Worm (Caenorhabditis elegans) whole organism, L4 larva: ENCODE measurements around the gene Y102A5C.4.

ENCODE experiments used
- D1046.2 ChIP-seq: fragments of 200-800 bp; sonication (Bioruptor generic); IDR thresholded peaks from 2 replicates; pipeline ENCODE4 v1.3.6; 2022; ENCODE audit warnings: missing genetic modification characterization, missing compliant biosample characterization
- F44E2.7 ChIP-seq: fragments of 200-800 bp; sonication (Bioruptor generic); IDR thresholded peaks from 2 replicates; pipeline ENCODE4 v2.1.2; 2022; ENCODE audit warnings: missing genetic modification characterization, missing compliant biosample characterization
- T20F7.1 ChIP-seq: fragments of 200-800 bp; sonication (Bioruptor generic); optimal IDR thresholded peaks from 2 replicates; lab custom pipeline; 2018; ENCODE audit warnings: mild to moderate bottlenecking, missing genetic modification characterization, missing compliant biosample characterization
- Y48G9A.11 ChIP-seq: fragments of 200-800 bp; sonication (Bioruptor generic); IDR thresholded peaks from 2 replicates; pipeline ENCODE4 v1.3.6; 2022; ENCODE audit warnings: missing genetic modification reagents, missing genetic modification characterization, missing compliant biosample characterization
- Y5F2A.4 ChIP-seq: fragments of 200-800 bp; sonication (Bioruptor generic); optimal IDR thresholded peaks from 2 replicates; lab custom pipeline; 2018; ENCODE audit warnings: mild to moderate bottlenecking, missing genetic modification characterization, missing compliant biosample characterization
- ZK337.2 ChIP-seq: fragments of 200-800 bp; sonication (Bioruptor generic); IDR thresholded peaks from 2 replicates; pipeline ENCODE4 v1.3.6; 2022; ENCODE audit warnings: missing genetic modification reagents, missing genetic modification characterization, missing compliant biosample characterization
- aha-1 ChIP-seq: fragments of 150-350 bp; peaks from one replicate; lab custom pipeline; 2014; ENCODE audit warnings: missing biosample characterization, missing genetic modification characterization
- attf-4 ChIP-seq: sonication (generic microtip); optimal IDR thresholded peaks from 3 replicates; lab custom pipeline; 2017; ENCODE audit warnings: missing biosample characterization, missing genetic modification characterization
- ceh-28 ChIP-seq: fragments of 150-350 bp; optimal IDR thresholded peaks from 2 replicates; lab custom pipeline; 2014; ENCODE audit warnings: missing biosample characterization, missing genetic modification reagents, missing genetic modification characterization
- ctbp-1 ChIP-seq: fragments of 200-800 bp; sonication (Bioruptor generic); IDR thresholded peaks from 2 replicates; pipeline ENCODE4 v1.3.6; 2022; ENCODE audit warnings: missing genetic modification reagents, missing genetic modification characterization, missing compliant biosample characterization
- daf-12 ChIP-seq: fragments of 150-350 bp; optimal IDR thresholded peaks from 2 replicates; lab custom pipeline; 2014; ENCODE audit warnings: missing biosample characterization, missing genetic modification reagents, missing genetic modification characterization
- daf-19 ChIP-seq: fragments of 200-800 bp; sonication (Bioruptor generic); conservative IDR thresholded peaks from 2 replicates; pipeline ENCODE4 v1.3.6; 2022; ENCODE audit warnings: missing genetic modification characterization, missing compliant biosample characterization
- dmd-6 ChIP-seq: fragments of 200-800 bp; sonication (Bioruptor generic); IDR thresholded peaks from 2 replicates; pipeline ENCODE4 v1.3.6; 2022; ENCODE audit warnings: missing genetic modification reagents, missing genetic modification characterization, missing compliant biosample characterization
- dmd-9 ChIP-seq: fragments of 200-800 bp; sonication (Bioruptor generic); IDR thresholded peaks from 2 replicates; pipeline ENCODE4 v1.3.6; 2022; ENCODE audit warnings: missing genetic modification reagents, missing genetic modification characterization, missing compliant biosample characterization
- dve-1 ChIP-seq: sonication (generic microtip); optimal IDR thresholded peaks from 2 replicates; lab custom pipeline; 2017; ENCODE audit warnings: antibody characterized with exemption, mild to moderate bottlenecking, missing genetic modification characterization, missing compliant biosample characterization; ENCODE audit not compliant: insufficient read depth
- egl-27 ChIP-seq: sonication (generic microtip); optimal IDR thresholded peaks from 3 replicates; lab custom pipeline; 2017; ENCODE audit warnings: missing biosample characterization, missing genetic modification reagents, missing genetic modification characterization
- fkh-10 ChIP-seq: fragments of 150-350 bp; optimal IDR thresholded peaks from 2 replicates; lab custom pipeline; 2014; ENCODE audit warnings: missing biosample characterization, missing genetic modification reagents, missing genetic modification characterization
- fos-1 ChIP-seq: fragments of 150-350 bp; optimal IDR thresholded peaks from 2 replicates; lab custom pipeline; 2014; ENCODE audit warnings: missing biosample characterization, missing genetic modification characterization
- hif-1 ChIP-seq, 2 experiments: sonication (generic microtip); optimal IDR thresholded peaks; 2 replicates each; lab custom pipeline; 2016 to 2017; ENCODE audit warnings: missing compliant biosample characterization in 2 of 2, missing genetic modification characterization in 2 of 2, missing genetic modification reagents in 2 of 2, missing genotype in 2 of 2, mild to moderate bottlenecking in 1 of 2
- hlh-11 ChIP-seq: fragments of 200-800 bp; sonication (Bioruptor generic); optimal IDR thresholded peaks from 2 replicates; lab custom pipeline; 2018; ENCODE audit warnings: mild to moderate bottlenecking, missing genetic modification characterization, missing compliant biosample characterization
- hmg-1.1 ChIP-seq: fragments of 200-800 bp; sonication (Bioruptor generic); IDR thresholded peaks from 2 replicates; pipeline ENCODE4 v1.3.6; 2022; ENCODE audit warnings: missing genetic modification reagents, missing genetic modification characterization, missing compliant biosample characterization
- lim-7 ChIP-seq: fragments of 200-800 bp; sonication (Bioruptor generic); IDR thresholded peaks from 2 replicates; pipeline ENCODE4 v1.3.6; 2022; ENCODE audit warnings: missing genetic modification characterization, missing compliant biosample characterization
- lin-13 ChIP-seq: fragments of 150-350 bp; optimal IDR thresholded peaks from 2 replicates; lab custom pipeline; 2014; ENCODE audit warnings: missing biosample characterization, missing genetic modification reagents, missing genetic modification characterization
- lin-39 ChIP-seq: fragments of 150-350 bp; optimal IDR thresholded peaks from 2 replicates; lab custom pipeline; 2014; ENCODE audit warnings: missing biosample characterization, missing genetic modification reagents, missing genetic modification characterization
- lir-3 ChIP-seq: sonication (generic microtip); optimal IDR thresholded peaks from 2 replicates; lab custom pipeline; 2016; ENCODE audit warnings: mild to moderate bottlenecking, missing genetic modification characterization, missing compliant biosample characterization
- mdt-29 ChIP-seq: fragments of 200-800 bp; sonication (Bioruptor generic); IDR thresholded peaks from 2 replicates; pipeline ENCODE4 v1.3.6; 2022; ENCODE audit warnings: missing genetic modification reagents, missing genetic modification characterization, missing compliant biosample characterization
- mes-2 ChIP-seq: sonication (generic microtip); optimal IDR thresholded peaks from 2 replicates; lab custom pipeline; 2016; ENCODE audit warnings: missing genotype, mild to moderate bottlenecking, missing genetic modification characterization, missing compliant biosample characterization; ENCODE audit not compliant: poor library complexity, severe bottlenecking
- nhr-10 ChIP-seq: fragments of 150-350 bp; optimal IDR thresholded peaks from 2 replicates; lab custom pipeline; 2014; ENCODE audit warnings: missing biosample characterization, missing genetic modification characterization
- nhr-102 ChIP-seq: sonication (generic microtip); optimal IDR thresholded peaks from 2 replicates; lab custom pipeline; 2016; ENCODE audit warnings: mild to moderate bottlenecking, missing genetic modification characterization, moderate library complexity, missing compliant biosample characterization
- nhr-111 ChIP-seq: fragments of 200-800 bp; sonication (Bioruptor generic); optimal IDR thresholded peaks from 2 replicates; lab custom pipeline; 2018; ENCODE audit warnings: mild to moderate bottlenecking, missing genetic modification characterization, missing compliant biosample characterization
- nhr-237 ChIP-seq: sonication (generic microtip); optimal IDR thresholded peaks from 2 replicates; lab custom pipeline; 2017; ENCODE audit warnings: missing biosample characterization, missing genetic modification characterization
- nhr-28 ChIP-seq: fragments of 150-350 bp; optimal IDR thresholded peaks from 2 replicates; lab custom pipeline; 2014; ENCODE audit warnings: missing biosample characterization, missing genetic modification characterization
- nhr-41 ChIP-seq: fragments of 200-800 bp; sonication (Bioruptor generic); IDR thresholded peaks from 2 replicates; pipeline ENCODE4 v1.3.6; 2022; ENCODE audit warnings: missing genetic modification reagents, missing genetic modification characterization, missing compliant biosample characterization
- nhr-6 ChIP-seq: fragments of 150-350 bp; optimal IDR thresholded peaks from 2 replicates; lab custom pipeline; 2014; ENCODE audit warnings: missing biosample characterization, missing genetic modification characterization
- saeg-2 ChIP-seq: fragments of 200-800 bp; sonication (Bioruptor generic); IDR thresholded peaks from 2 replicates; pipeline ENCODE4 v1.3.6; 2022; ENCODE audit warnings: missing genetic modification reagents, missing genetic modification characterization, missing compliant biosample characterization
- sdz-12 ChIP-seq: fragments of 200-800 bp; sonication (Bioruptor generic); optimal IDR thresholded peaks from 2 replicates; lab custom pipeline; 2018; ENCODE audit warnings: mild to moderate bottlenecking, missing genetic modification characterization, missing compliant biosample characterization
- set-16 ChIP-seq: fragments of 200-800 bp; sonication (Bioruptor generic); IDR thresholded peaks from 2 replicates; pipeline ENCODE4 v1.3.6; 2022; ENCODE audit warnings: missing genetic modification reagents, missing genetic modification characterization, missing compliant biosample characterization
- skn-1 ChIP-seq: fragments of 150-350 bp; optimal IDR thresholded peaks from 2 replicates; lab custom pipeline; 2014; ENCODE audit warnings: missing biosample characterization, missing genetic modification characterization
- snpc-1.2 ChIP-seq: fragments of 200-800 bp; sonication (Bioruptor generic); IDR thresholded peaks from 2 replicates; pipeline ENCODE4 v1.3.6; 2022; ENCODE audit warnings: missing genetic modification reagents, missing genetic modification characterization, missing compliant biosample characterization
- snpc-4 ChIP-seq: fragments of 150-350 bp; optimal IDR thresholded peaks from 2 replicates; lab custom pipeline; 2014; ENCODE audit warnings: missing biosample characterization, missing genetic modification characterization
- tag-97 ChIP-seq: fragments of 200-800 bp; sonication (Bioruptor generic); IDR thresholded peaks from 2 replicates; pipeline ENCODE4 v1.3.6; 2022; ENCODE audit warnings: missing genetic modification characterization, missing compliant biosample characterization
- tra-1 ChIP-seq: fragments of 200-800 bp; sonication (Bioruptor generic); IDR thresholded peaks from 2 replicates; pipeline ENCODE4 v1.3.6; 2022; ENCODE audit warnings: missing genetic modification reagents, missing genetic modification characterization, missing compliant biosample characterization
- unc-130 ChIP-seq: sonication (generic microtip); optimal IDR thresholded peaks from 2 replicates; lab custom pipeline; 2016; ENCODE audit warnings: missing genetic modification reagents, missing genetic modification characterization, missing compliant biosample characterization
- unc-39 ChIP-seq: sonication (generic microtip); optimal IDR thresholded peaks from 2 replicates; lab custom pipeline; 2017; ENCODE audit warnings: missing biosample characterization, missing genetic modification characterization
- unc-62 ChIP-seq, 3 experiments: fragments of 150-350 bp in 1 of 3; sonication (generic microtip); optimal IDR thresholded peaks in 2 of 3; peaks in 1 of 3; 1 replicate in 1 of 3; 2 replicates in 2 of 3; lab custom pipeline; 2014 to 2017; ENCODE audit warnings: missing biosample characterization in 3 of 3, missing genetic modification characterization in 3 of 3, missing genetic modification reagents in 3 of 3, missing genotype in 1 of 3
- vab-7 ChIP-seq: fragments of 200-800 bp; sonication (Bioruptor generic); IDR thresholded peaks from 2 replicates; pipeline ENCODE4 v1.3.6; 2022; ENCODE audit warnings: missing genetic modification reagents, missing genetic modification characterization, missing compliant biosample characterization
- zip-2 ChIP-seq: fragments of 150-350 bp; optimal IDR thresholded peaks from 2 replicates; lab custom pipeline; 2014; ENCODE audit warnings: missing biosample characterization, missing genetic modification characterization

The Y102A5C.4 gene

ce11 chrV:16950036-16950435 lies 28.0 kb downstream of the Y102A5C.4 start (continued):
- TF ChIP-seq unc-130 (GFP tag; lab: Kevin White, UChicago) (no peak), fos-1 (tag; lab: Kevin White, UChicago) (no peak), ceh-28 (tag; lab: Kevin White, UChicago) (no peak), hif-1 (tag; optimal IDR thresholded peaks at IDR 0.05; lab: Kevin White, UChicago) (no peak)

DNA sequence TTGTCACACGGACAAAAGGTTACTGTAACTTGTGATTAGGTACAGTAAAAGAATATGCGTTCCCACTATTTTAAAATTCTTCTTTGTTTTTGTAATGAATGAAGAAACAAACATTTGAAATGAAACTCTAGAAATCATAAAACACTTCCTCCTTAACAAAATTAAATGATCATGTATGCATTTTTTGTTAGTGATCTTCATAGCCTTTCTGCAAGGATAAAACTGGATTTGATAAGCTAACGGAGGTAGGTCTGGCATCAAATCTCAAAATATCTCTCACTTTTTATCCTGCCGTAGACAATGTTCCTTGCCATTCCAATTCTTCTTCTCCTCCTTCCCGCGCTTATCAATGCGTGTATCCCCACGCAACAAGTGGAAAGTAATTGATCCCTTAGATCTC lies 29.5 kb downstream of the Y102A5C.4 start, which contains the start of gene clec-238:
TSS of gene clec-238 (plus strand) at position 301 of the 400 bp plus-strand sequence.
- TF ChIP-seq skn-1 (tag; lab: Kevin White, UChicago), result no peak
- TF ChIP-seq dmd-9 (GFP tag; lab: Robert Waterston, UW), result no peak
- TF ChIP-seq Y5F2A.4 (GFP tag; lab: Kevin White, UChicago), result no peak
- TF ChIP-seq lin-13 (GFP tag; lab: Kevin White, UChicago), result no peak
- TF ChIP-seq fos-1 (tag; lab: Kevin White, UChicago), result no peak
- no peak for TF ChIP-seq egl-27 (tag; lab: Kevin White, UChicago)
- TF ChIP-seq attf-4 (tag; lab: Kevin White, UChicago), result no peak
- no peak for TF ChIP-seq lim-7 (GFP tag; lab: Robert Waterston, UW)
- no peak for TF ChIP-seq unc-62 (GFP tag; optimal IDR thresholded peaks at IDR 0.05 in 1 of 2; lab: Kevin White, UChicago)
- no peak for TF ChIP-seq unc-62 (tag; optimal IDR thresholded peaks at IDR 0.05; lab: Kevin White, UChicago)
- no peak for TF ChIP-seq aha-1 (tag; lab: Kevin White, UChicago)
- no peak for TF ChIP-seq daf-12 (tag; lab: Kevin White, UChicago)
- TF ChIP-seq Y48G9A.11 (GFP tag; lab: Robert Waterston, UW), result no peak
- no peak for TF ChIP-seq unc-39
- TF ChIP-seq nhr-102 (tag; lab: Kevin White, UChicago), result no peak
- TF ChIP-seq lin-39 (tag; lab: Kevin White, UChicago), result no peak

DNA sequence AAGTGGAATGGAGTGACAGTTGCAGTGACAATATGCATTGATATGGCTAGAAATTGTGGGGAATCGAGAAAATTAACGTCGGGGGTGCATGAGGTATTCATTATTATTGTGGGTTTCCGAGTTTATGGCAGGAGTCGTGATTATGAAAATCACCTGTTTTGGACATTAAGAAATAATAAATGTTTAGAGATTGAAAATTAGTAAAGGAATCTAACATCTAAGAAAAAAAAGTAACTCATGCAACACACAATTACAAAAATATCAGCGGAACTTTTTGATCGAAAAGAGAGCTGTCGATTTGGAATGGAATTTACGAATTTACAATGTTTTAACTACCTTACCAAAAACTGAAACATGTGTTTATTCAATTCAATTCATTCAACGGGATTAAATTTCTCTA lies 32.7 kb downstream of the Y102A5C.4 start, which contains the start of gene srh-206:
TSS of gene srh-206 (minus strand) at position 101 of the 400 bp plus-strand sequence.
- TF ChIP-seq unc-39 (no peak), aha-1 (tag; lab: Kevin White, UChicago) (no peak), ZK337.2 (no peak), lir-3 (tag; lab: Kevin White, UChicago) (no peak), T20F7.1 (no peak), daf-19 (GFP tag; lab: Robert Waterston, UW) (no peak), nhr-6 (tag; lab: Kevin White, UChicago) (no peak), mes-2 (tag; lab: Kevin White, UChicago) (no peak), lin-13 (GFP tag; lab: Kevin White, UChicago) (no peak), snpc-4 (no peak), vab-7 (GFP tag; lab: Robert Waterston, UW) (no peak), dmd-6 (no peak), set-16 (no peak), attf-4 (tag; lab: Kevin White, UChicago) (no peak), snpc-1.2 (GFP tag; lab: Robert Waterston, UW) (no peak), nhr-28 (no peak), ctbp-1 (GFP tag; lab: Robert Waterston, UW) (no peak), D1046.2 (no peak)

DNA sequence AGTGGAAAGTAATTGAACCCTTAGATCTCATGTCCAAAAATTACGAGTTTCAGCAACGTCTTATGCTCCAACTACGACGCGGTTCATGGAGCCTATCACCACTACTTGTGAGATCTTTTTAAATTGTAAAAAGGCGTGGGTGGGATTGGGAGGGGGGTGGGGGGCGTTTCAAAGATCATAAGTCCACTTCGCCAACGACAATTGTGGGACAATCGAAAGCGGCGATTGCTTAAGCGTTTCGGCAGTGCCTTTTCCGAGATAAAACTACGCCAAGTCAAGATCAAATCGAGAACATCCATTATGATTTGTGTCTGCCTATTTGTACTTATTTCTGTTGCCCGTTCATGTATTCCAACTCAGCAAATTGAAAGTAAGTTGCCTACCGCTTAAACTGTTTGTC lies 34.2 kb downstream of the Y102A5C.4 start, which contains the start of gene clec-239:
TSS of gene clec-239 (plus strand) at position 301 of the 400 bp plus-strand sequence.
- TF ChIP-seq zip-2 (tag; lab: Kevin White, UChicago) (no peak), dve-1 (no peak), T20F7.1 (no peak), tra-1 (GFP tag; lab: Robert Waterston, UW) (no peak), hmg-1.1 (GFP tag; lab: Robert Waterston, UW) (no peak), nhr-41 (no peak), F44E2.7 (GFP tag; lab: Robert Waterston, UW) (no peak), hlh-11 (tag; lab: Kevin White, UChicago) (no peak), ceh-28 (tag; lab: Kevin White, UChicago) (no peak), unc-130 (GFP tag; lab: Kevin White, UChicago) (no peak), mdt-29 (GFP tag; lab: Robert Waterston, UW) (no peak), tag-97 (GFP tag; lab: Robert Waterston, UW) (no peak), nhr-237 (tag; lab: Kevin White, UChicago) (no peak), nhr-10 (tag; lab: Kevin White, UChicago) (no peak), sdz-12 (GFP tag; lab: Kevin White, UChicago) (no peak), saeg-2 (GFP tag; lab: Robert Waterston, UW) (no peak), daf-19 (GFP tag; lab: Robert Waterston, UW) (no peak), fkh-10 (GFP tag; lab: Kevin White, UChicago) (no peak), lin-39 (tag; lab: Kevin White, UChicago) (no peak), nhr-111 (no peak)
- TF ChIP-seq, all 104 proteins: peak for 0
